Fruit fly (Drosophila melanogaster): ENCODE measurements around the gene jub.

jub gene

DNA sequence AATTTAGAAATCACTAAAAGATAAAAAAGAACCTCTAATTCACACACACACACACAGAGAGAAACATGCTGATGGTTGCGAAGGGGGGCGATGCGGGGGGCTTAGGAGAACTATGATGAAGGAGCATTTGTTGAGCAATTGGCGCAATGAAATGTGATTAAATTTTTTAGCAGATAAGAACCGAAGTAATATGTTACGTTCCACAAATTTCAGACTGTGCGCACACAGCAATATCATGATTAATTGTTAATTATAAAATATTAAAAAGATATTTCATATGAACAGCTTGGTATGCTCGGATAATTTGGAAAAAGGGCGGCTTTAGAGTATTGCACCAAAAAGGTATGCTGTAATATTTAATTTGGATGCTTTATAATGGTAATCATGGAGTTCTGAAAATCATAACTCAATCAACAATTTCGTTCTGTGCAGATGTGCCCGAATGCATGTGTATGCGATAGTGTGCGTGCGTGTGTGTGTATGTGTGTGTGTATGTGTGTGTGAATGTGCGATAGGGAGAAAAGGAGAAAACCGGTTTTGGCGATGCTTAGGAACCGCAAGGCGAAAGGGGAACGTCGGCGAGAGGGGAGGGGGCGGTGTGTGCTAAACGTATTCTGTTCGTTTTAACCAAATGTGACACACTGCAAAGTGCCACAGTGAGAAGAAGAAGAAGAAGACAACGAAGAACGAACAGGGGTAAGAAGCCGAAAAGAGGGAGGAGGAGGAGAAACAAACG, 8.9 kb downstream of the jub start:
- TF ChIP-seq CG32006 (GFP tag; optimal IDR thresholded peaks at IDR 0.05) (peak; percentile 50), spab (GFP tag; optimal IDR thresholded peaks at IDR 0.05) (no peak), Hr38 (GFP tag; optimal IDR thresholded peaks at IDR 0.05) (no peak), Hr4 (GFP tag; optimal IDR thresholded peaks at IDR 0.05) (no peak), CG8119 (GFP tag; IDR thresholded peaks at IDR 0.05) (peak; percentile 21; the same call in 1 of the 3 replicates), Sox102F (GFP tag; optimal IDR thresholded peaks at IDR 0.05) (no peak), CG10631 (GFP tag; optimal IDR thresholded peaks at IDR 0.05) (peak; percentile 21), eg (GFP tag; IDR thresholded peaks at IDR 0.05) (0 out of 3 replicates have a peak, but pooled peaks have one; percentile 10), CG3032 (tag; optimal IDR thresholded peaks at IDR 0.05) (peak; percentile 3), achi (GFP tag; optimal IDR thresholded peaks at IDR 0.05) (peak; percentile 15), Lpt (GFP tag; optimal IDR thresholded peaks at IDR 0.05) (peak; percentile 35), acj6 (GFP tag; optimal IDR thresholded peaks at IDR 0.05) (peak; percentile 10), Eip78C (GFP tag) (peak; percentile 85)

DNA sequence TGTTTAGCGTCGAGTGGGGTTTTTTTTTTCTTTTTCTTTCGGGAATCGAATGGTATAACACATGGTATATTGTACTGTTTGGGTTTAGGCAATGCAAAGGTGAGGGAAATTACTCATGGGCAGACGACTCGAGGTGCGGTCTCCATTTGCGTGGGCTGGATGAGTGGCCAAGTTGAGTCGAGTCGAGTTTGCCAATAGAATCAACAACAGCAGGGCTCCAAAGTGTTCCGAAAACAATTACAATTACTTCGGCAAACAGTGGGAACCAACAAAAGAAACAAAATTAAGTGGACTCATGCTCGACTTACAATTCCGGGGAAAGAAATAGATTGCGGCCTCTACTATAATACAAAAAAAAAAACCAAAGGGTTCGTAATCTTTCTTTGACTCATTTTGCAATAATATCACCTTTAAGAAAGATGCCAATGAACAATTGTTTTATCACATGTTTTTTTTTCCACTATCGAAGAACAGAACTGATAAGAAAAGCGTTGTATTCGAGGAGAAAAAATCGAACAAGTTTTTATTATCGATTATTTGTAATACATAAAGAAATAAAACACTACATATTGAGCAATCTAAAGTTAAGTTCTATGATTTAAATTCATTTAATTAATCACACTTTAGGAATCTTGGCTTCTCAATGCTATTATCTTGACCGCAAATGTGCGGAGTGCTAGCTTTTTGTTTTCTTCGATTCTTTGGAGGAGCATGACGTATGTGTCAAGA, 9.6 kb downstream of the jub start:
- TF ChIP-seq CG9139 (GFP tag; optimal IDR thresholded peaks at IDR 0.05) = no peak
- no peak for TF ChIP-seq CG6808 (GFP tag; optimal IDR thresholded peaks at IDR 0.05)
- peak; percentile 38; the same call in 2 of the 3 replicates for TF ChIP-seq CG8119 (GFP tag; IDR thresholded peaks at IDR 0.05)
- TF ChIP-seq CG6276 (GFP tag; optimal IDR thresholded peaks at IDR 0.05) = peak; percentile 20
- peak; percentile 58 for TF ChIP-seq Eip78C (GFP tag)
- TF ChIP-seq Hr39 (GFP tag; optimal IDR thresholded peaks at IDR 0.05) = no peak
- no peak for TF ChIP-seq Eip93F (GFP tag; optimal IDR thresholded peaks at IDR 0.05)
- TF ChIP-seq CG6854 (GFP tag; optimal IDR thresholded peaks at IDR 0.05) = no peak
- peak; percentile 71 for TF ChIP-seq fkh (GFP tag; optimal IDR thresholded peaks at IDR 0.05)
- TF ChIP-seq svp (GFP tag) = peak; percentile 63
- TF ChIP-seq CG32006 (GFP tag; optimal IDR thresholded peaks at IDR 0.05) = peak; percentile 12
- TF ChIP-seq CG15336 (GFP tag; IDR thresholded peaks at IDR 0.05) = no peak
- no peak for TF ChIP-seq CG3919 (GFP tag; optimal IDR thresholded peaks at IDR 0.05)

DNA sequence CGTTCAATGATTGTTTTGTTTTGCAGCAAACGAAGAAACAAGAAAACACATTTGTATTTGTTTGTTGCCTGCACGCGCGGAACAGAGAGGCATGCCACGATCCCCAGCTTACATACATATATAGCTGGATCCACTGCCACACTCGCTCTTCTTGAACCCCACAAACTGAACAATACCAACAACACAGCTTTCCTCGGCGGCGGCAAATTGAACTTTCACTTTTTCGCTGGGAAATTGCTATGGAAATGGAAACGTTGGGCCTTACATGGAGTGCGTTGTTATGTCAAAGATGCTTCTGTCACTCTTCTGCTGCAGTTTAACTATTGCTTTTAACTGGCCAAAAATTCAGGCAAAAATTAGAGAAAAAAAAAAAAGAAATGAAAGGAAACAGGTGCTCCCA, 10.4 kb downstream of the jub start:
- TF ChIP-seq cyc (GFP tag; optimal IDR thresholded peaks at IDR 0.05) (no peak), Eip75B (GFP tag; optimal IDR thresholded peaks at IDR 0.05) (no peak), Lpt (GFP tag; optimal IDR thresholded peaks at IDR 0.05) (no peak), CG15336 (GFP tag; IDR thresholded peaks at IDR 0.05) (peak; percentile 6; the same call in 1 of the 2 replicates), CG3919 (GFP tag; optimal IDR thresholded peaks at IDR 0.05) (no peak), Blimp-1 (GFP tag; optimal IDR thresholded peaks at IDR 0.05) (peak; percentile 71), Sox102F (GFP tag; optimal IDR thresholded peaks at IDR 0.05) (no peak)

DNA sequence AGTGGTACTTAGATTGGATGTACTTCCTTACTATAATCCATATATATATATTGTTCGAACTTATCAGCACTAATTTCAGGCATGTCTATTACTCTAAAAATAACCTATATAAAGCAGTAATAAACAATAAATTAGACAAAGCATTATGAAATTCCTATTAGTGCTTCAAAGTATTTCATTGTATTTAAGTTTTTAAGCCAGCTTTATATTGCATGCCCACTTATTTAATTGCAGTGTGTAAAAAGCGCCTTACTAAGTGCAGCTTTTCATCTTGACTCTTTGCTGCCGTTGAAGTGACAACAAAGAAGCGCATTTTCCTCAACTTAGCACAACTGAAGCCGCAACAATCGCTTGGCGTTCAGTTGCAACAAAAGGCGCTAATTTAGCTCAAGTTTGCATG, 11.3 kb downstream of the jub start:
- TF ChIP-seq CG10631 (GFP tag; optimal IDR thresholded peaks at IDR 0.05) = peak; percentile 22
- TF ChIP-seq dsx (GFP tag; optimal IDR thresholded peaks at IDR 0.05; ENCODE audit: poor library complexity, severe bottlenecking) = no peak
- 0 out of 3 replicates have a peak, but pooled peaks have one; percentile 22 for TF ChIP-seq eg (GFP tag; IDR thresholded peaks at IDR 0.05)
- peak; percentile 23 for TF ChIP-seq CG4318 (GFP tag; optimal IDR thresholded peaks at IDR 0.05)
- TF ChIP-seq esn (GFP tag; optimal IDR thresholded peaks at IDR 0.05) = no peak
- no peak for TF ChIP-seq Hr38 (GFP tag; optimal IDR thresholded peaks at IDR 0.05)
- no peak for TF ChIP-seq CG3032 (tag; optimal IDR thresholded peaks at IDR 0.05)
- TF ChIP-seq Hr4 (GFP tag; optimal IDR thresholded peaks at IDR 0.05) = peak; percentile 37
- TF ChIP-seq pdm3 (GFP tag; optimal IDR thresholded peaks at IDR 0.05) = peak; percentile 10
- TF ChIP-seq fd85E (GFP tag; optimal IDR thresholded peaks at IDR 0.05) = no peak
- TF ChIP-seq achi (GFP tag; optimal IDR thresholded peaks at IDR 0.05) = no peak
- TF ChIP-seq Smox (GFP tag; optimal IDR thresholded peaks at IDR 0.05) = no peak
- TF ChIP-seq CG32006 (GFP tag; optimal IDR thresholded peaks at IDR 0.05) = peak; percentile 68
- TF ChIP-seq CG6792 (GFP tag; optimal IDR thresholded peaks at IDR 0.05) = no peak
- no peak for TF ChIP-seq lz (GFP tag; optimal IDR thresholded peaks at IDR 0.05)
- TF ChIP-seq topi (GFP tag; optimal IDR thresholded peaks at IDR 0.05) = no peak
- no peak for TF ChIP-seq CG3919 (GFP tag; optimal IDR thresholded peaks at IDR 0.05)
- TF ChIP-seq CG8119 (GFP tag; IDR thresholded peaks at IDR 0.05) = peak; percentile 40; the same call in 1 of the 3 replicates
- peak; percentile 64 for TF ChIP-seq Eip78C (GFP tag)
- TF ChIP-seq CG15336 (GFP tag; IDR thresholded peaks at IDR 0.05) = 0 out of 2 replicates have a peak, but pooled peaks have one; percentile 24
- no peak for TF ChIP-seq CG11294 (GFP tag; IDR thresholded peaks at IDR 0.05)
- TF ChIP-seq Sox14 (GFP tag; optimal IDR thresholded peaks at IDR 0.05) = no peak
- no peak for TF ChIP-seq vri (GFP tag; optimal IDR thresholded peaks at IDR 0.05)
- peak; percentile 11 for TF ChIP-seq CG6276 (GFP tag; optimal IDR thresholded peaks at IDR 0.05)
- TF ChIP-seq acj6 (GFP tag; optimal IDR thresholded peaks at IDR 0.05) = no peak
- no peak for TF ChIP-seq Sox102F (GFP tag; optimal IDR thresholded peaks at IDR 0.05)
- TF ChIP-seq CG11762 (GFP tag; optimal IDR thresholded peaks at IDR 0.05; ENCODE audit: insufficient read depth) = no peak
- no peak for TF ChIP-seq CG6163 (GFP tag; IDR thresholded peaks at IDR 0.05)
- no peak for TF ChIP-seq CG7368 (GFP tag; optimal IDR thresholded peaks at IDR 0.05)

All from whole organism, prepupa.